Fruit fly (Drosophila melanogaster) whole organism, larva: ENCODE results near the gene sinu.

ENCODE experiments used
- noc ChIP-seq: fragments of 200-800 bp; sonication (Bioruptor generic); optimal IDR thresholded peaks from 3 replicates; lab custom pipeline; 2019; ENCODE audit warnings: missing biosample characterization, mild to moderate bottlenecking, missing genetic modification characterization, moderate library complexity

sinu gene

DNA sequence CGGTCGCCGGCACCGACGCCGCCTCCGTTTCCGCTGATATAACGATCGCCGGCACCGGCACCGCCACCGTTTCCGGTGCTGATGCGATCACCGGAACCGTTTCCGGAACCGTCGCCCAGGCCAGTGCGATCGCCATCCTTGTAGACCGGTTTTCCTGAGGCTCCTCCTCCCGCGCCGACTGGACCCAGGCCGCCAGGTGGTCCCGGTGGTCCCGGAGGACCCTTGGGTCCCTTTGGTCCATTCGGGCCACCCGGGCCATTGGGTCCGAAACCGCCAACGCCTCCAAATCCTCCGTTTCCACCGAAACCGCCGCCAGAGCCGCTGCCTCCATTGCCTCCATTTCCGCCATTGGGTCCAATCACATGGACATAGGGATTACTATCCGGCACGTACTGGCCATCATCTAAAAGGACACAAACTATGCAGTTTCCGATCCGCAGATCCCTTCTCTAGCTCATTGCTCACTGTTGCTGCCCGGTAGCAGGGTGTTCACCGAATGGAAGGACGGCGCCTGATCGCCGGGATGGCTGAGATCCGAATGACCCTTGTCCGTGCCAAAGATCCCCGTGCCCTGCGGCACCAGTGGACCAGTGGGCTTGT lies 18.5 kb downstream of the sinu start:
- no peak for TF ChIP-seq noc

dm6 chr3L:5540637-5541241 lies 20.7 kb downstream of the sinu start:
- no peak for TF ChIP-seq noc

- no peak for TF ChIP-seq noc
Measured at dm6 chr3L:5535659-5536058, 25.7 kb downstream of the sinu start, which contains the start of gene CG13285. Gene CG13285 (minus strand): TSS chr3L:5535759.

DNA sequence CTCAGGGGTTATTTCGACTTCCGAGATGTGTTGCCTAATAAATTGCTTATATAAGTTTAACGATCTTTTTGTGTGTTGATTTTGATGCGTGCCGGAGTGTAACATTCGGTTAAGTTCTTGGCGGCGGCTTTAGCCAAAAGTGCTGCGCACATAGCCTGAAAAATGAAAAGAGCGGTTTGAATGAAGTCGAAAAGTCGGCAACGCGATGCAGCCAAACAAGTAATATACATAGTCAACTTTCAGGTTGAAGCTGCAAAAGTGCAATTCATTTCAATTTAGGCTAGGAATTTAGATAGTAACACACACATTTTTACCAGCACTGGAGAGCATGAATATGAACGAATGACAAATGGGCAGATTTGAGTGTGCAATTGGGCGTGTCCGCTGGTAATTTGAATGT lies 27.1 kb downstream of the sinu start:
- TF ChIP-seq noc, result no peak

DNA sequence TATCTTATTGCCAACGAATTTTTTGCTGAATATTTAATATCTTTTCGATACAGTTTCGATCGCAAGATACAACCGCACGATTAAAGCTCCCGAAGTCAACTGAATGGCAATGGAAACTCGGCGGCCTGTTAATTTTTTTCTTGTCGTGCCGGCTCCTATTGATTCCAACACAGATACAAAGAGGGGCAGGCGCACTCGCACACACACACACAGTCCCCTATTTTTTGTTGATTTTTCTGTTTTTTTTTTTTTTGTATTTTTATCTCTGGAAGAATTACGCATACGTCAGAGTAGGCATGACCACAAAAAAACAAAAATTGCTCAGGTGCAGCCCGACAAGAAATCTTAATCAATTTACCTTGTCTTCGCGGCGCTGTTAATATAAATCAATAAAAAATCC lies 32.2 kb downstream of the sinu start, which contains the start of gene Lkr:
Lkr (minus strand) TSS at position 101 of the 400 bp plus-strand sequence.
- no peak for TF ChIP-seq noc

DNA sequence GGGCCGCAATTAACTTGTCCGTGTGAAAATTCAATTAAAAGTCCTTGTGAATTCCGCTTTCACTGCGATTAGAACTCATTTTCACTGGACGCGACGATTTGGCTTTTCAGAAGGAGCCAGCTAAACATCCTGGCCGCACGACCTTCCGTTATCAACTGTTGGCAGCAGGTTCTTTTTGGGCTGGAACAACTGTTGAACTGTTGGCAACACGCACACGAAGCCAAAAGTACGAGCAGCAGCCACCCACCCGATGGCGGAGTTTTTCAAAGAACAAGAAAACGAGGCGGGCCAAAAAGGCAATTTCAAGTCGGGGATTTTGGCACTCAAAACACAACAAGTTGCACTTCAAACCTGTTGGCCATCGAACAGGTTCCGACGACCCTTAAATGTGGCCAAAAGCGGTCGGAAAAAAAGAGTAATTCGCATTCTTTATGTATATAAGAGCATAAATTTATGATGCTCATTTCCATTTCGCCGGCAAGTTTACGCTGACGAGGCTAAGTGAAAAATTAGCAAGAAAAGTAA lies 38.4 kb downstream of the sinu start:
- no peak for TF ChIP-seq noc

- TF ChIP-seq noc, result no peak
Measured at dm6 chr3L:5511959-5512358, 49.4 kb downstream of the sinu start.

- no peak for TF ChIP-seq noc
Measured at dm6 chr3L:5510760-5511159, 50.6 kb downstream of the sinu start, which contains the start of gene CG34342. Gene CG34342 (minus strand): TSS chr3L:5510860.
